Worm (Caenorhabditis elegans): ENCODE data around the gene igdb-1.
"Not testable (repeated sequence)": the region's sequence is repeated elsewhere in the genome, so short reads cannot be mapped to it uniquely, and the experiment has no call there.

The igdb-1 gene

DNA sequence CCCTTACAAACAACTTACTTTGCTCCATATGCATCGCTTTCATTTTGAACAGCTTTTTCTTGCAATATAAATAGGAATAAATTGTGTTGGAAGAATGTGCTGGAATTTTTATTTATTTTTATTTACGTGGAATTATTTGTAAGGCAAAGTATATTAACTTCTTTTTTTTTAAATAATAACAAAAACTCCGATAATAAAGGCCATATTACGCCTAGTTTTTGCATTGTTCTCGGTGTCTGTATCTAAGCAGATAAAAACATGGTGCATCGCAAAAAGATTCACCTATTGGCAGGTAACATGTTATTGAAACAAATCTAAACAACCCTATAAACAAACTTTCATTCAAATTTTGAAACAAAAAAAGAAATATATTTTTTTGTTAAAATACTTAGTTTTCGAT, 15.4 kb upstream of the igdb-1 start, which contains the start of gene C25G4.8:
TSS of gene C25G4.8 (minus strand) at position 101 of the 400 bp plus-strand sequence.
- TF ChIP-seq nhr-28 (tag; optimal IDR thresholded peaks at IDR 0.05): no peak

DNA sequence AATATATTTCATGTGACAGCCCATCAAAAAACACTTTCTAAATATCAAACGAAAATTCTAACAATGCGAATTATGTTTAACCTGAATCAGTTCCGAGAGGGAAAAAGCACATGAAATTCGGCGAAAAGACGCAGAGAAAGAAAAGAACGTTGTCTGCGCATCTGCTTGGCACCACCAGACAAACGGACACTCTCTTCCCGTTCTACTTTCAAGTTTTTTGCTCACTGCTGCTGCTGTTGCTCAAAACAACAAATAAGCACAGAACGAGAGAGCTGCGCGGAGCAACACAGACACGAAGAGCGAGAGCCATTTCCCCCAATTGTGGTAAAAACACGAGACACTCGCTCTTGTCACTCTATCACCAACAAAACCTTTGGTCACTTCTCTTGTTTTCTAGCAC, 14.0 kb upstream of the igdb-1 start:
- TF ChIP-seq snpc-4 (tag; optimal IDR thresholded peaks at IDR 0.05): no peak
- no peak for TF ChIP-seq lin-32 (GFP tag; optimal IDR thresholded peaks at IDR 0.05)
- no peak for TF ChIP-seq ham-2 (GFP tag; optimal IDR thresholded peaks at IDR 0.05)
- TF ChIP-seq nhr-76 (tag; optimal IDR thresholded peaks at IDR 0.05): no peak
- TF ChIP-seq unc-62 (GFP tag; optimal IDR thresholded peaks at IDR 0.05): no peak
- no peak for TF ChIP-seq sptf-1 (tag; optimal IDR thresholded peaks at IDR 0.05)
- TF ChIP-seq bed-3 (GFP tag; optimal IDR thresholded peaks at IDR 0.05): no peak
- no peak for TF ChIP-seq sem-2 (GFP tag; optimal IDR thresholded peaks at IDR 0.05)
- TF ChIP-seq blmp-1 (tag; optimal IDR thresholded peaks at IDR 0.05): no peak

DNA sequence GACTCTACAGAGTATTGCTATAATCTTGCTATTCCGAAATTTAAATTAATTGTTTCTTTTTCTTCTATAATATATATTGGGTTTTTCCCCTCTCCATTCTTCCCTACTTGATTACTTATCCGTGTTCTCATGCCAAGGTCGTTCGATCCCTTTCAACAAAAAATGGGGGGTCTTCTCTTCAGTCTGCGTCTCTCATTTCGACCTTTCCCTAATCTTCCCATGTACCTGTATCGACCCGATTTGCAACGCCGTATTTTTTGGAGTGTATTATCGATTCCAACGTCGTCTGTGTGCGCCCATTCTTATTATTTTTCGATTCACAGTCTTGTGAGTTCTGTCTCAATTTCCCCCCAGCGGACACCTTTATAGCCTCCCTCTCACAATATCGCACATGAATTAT, 11.1 kb upstream of the igdb-1 start:
- TF ChIP-seq nhr-28 (tag; optimal IDR thresholded peaks at IDR 0.05) (no peak), mab-5 (tag; optimal IDR thresholded peaks at IDR 0.05) (no peak), ceh-39 (tag; optimal IDR thresholded peaks at IDR 0.05) (peak; percentile 72), mls-2 (tag; optimal IDR thresholded peaks at IDR 0.05) (no peak), sptf-1 (tag; optimal IDR thresholded peaks at IDR 0.05) (no peak), bed-3 (GFP tag; optimal IDR thresholded peaks at IDR 0.05) (no peak), tbx-8 (GFP tag; optimal IDR thresholded peaks at IDR 0.05) (no peak)

DNA sequence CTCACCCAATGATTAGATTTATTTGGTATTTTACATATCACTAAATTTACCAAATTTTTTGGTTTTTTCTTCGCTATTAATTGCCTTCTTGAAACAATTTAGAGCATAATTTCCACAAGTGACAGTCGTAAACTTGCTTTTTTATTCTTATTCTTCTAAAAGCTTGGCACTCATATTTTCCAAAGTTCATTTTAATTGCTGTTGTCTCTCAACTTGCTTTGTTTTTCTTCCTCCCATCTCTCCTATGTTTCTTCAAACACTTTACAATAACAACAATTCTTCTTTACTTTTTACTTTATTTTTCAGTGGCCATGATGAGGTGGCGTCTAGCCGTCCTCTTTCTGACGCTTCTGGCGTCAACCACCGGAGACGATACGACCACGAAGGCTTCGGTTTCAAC, 10.5 kb upstream of the igdb-1 start, which contains the start of gene igdb-2:
TSS of gene igdb-2 (plus strand) at position 301 of the 400 bp plus-strand sequence.
- TF ChIP-seq flh-1 (GFP tag; optimal IDR thresholded peaks at IDR 0.05): no peak

DNA sequence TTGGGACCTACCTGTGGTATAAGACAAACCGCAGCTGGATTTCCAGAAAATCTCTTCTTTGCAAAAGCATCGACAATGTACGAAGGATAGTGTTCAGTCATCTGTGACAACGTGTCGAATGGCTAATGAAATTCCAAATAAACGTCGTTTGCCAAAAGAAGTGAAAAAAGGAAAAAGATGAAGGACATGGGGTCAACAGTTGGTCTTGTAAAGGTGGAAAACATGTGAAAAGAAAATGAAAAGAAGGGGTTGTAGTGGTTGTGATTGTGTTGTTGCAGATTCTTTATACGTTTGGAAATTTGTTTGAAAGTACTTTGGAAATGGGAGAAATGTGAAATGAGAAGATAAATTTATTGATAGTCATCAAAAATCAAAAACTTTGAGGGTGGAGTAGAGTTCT, 1.9 kb upstream of the igdb-1 start, which contains the start of gene T04A11.1:
TSS of gene T04A11.1 (minus strand) at position 101 of the 400 bp plus-strand sequence.
- not testable (repeated sequence) for TF ChIP-seq hlh-1 (tag; optimal IDR thresholded peaks at IDR 0.05); lin-32 (GFP tag; optimal IDR thresholded peaks at IDR 0.05); bed-3 (GFP tag; optimal IDR thresholded peaks at IDR 0.05)

DNA sequence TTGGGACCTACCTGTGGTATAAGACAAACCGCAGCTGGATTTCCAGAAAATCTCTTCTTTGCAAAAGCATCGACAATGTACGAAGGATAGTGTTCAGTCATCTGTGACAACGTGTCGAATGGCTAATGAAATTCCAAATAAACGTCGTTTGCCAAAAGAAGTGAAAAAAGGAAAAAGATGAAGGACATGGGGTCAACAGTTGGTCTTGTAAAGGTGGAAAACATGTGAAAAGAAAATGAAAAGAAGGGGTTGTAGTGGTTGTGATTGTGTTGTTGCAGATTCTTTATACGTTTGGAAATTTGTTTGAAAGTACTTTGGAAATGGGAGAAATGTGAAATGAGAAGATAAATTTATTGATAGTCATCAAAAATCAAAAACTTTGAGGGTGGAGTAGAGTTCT, 5.7 kb downstream of the igdb-1 start, which contains the start of gene T04A11.4:
TSS of gene T04A11.4 (minus strand) at position 101 of the 400 bp plus-strand sequence.
- TF ChIP-seq nhr-76, mab-5, snpc-4 (tag; optimal IDR thresholded peaks at IDR 0.05): not testable (repeated sequence)

DNA sequence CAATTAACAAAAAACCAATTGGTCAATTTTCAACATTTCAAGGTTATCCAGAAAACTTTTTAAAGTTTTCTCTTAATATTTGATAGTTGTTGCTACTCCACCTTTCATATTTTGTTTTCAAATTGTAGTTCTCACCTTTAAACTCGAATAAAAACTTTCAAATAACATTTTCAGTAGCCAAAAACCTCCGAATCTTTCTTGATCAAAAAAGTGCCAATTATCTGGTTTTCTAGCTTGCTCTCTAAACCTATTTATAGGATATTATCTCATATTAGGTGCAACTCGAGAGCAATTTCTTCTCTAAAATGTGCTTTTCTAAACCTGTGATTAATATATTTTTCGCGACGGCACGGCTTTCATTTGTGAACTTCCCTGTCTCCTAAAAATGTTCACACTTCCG, 8.4 kb downstream of the igdb-1 start, which contains the start of gene sru-26:
TSS of gene sru-26 (plus strand) at position 301 of the 400 bp plus-strand sequence.
- no peak for TF ChIP-seq bed-3 (GFP tag; optimal IDR thresholded peaks at IDR 0.05)
- TF ChIP-seq nhr-76 (tag; optimal IDR thresholded peaks at IDR 0.05): no peak
- no peak for TF ChIP-seq zip-8 (tag; optimal IDR thresholded peaks at IDR 0.05)
- no peak for TF ChIP-seq M03D4.4 (tag; optimal IDR thresholded peaks at IDR 0.05)
- no peak for TF ChIP-seq lin-32 (GFP tag; optimal IDR thresholded peaks at IDR 0.05)
- TF ChIP-seq nhr-12 (tag; optimal IDR thresholded peaks at IDR 0.05): no peak
- no peak for TF ChIP-seq blmp-1 (tag; optimal IDR thresholded peaks at IDR 0.05)
- TF ChIP-seq ceh-39 (tag; optimal IDR thresholded peaks at IDR 0.05): no peak
- no peak for TF ChIP-seq hlh-1 (tag; optimal IDR thresholded peaks at IDR 0.05)
- no peak for TF ChIP-seq lin-13 (tag; optimal IDR thresholded peaks at IDR 0.05)
- TF ChIP-seq unc-39 (tag; optimal IDR thresholded peaks at IDR 0.05): no peak
- TF ChIP-seq snpc-4 (tag; optimal IDR thresholded peaks at IDR 0.05): no peak
- no peak for TF ChIP-seq cnd-1 (tag; optimal IDR thresholded peaks at IDR 0.05)
- no peak for TF ChIP-seq unc-120 (tag; optimal IDR thresholded peaks at IDR 0.05; ENCODE audit: poor library complexity, severe bottlenecking)
- no peak for TF ChIP-seq elt-1 (tag; optimal IDR thresholded peaks at IDR 0.05; ENCODE audit: borderline replicate concordance, insufficient read depth)
- TF ChIP-seq nhr-237 (tag; optimal IDR thresholded peaks at IDR 0.05): no peak
- TF ChIP-seq flh-1 (GFP tag; optimal IDR thresholded peaks at IDR 0.05): no peak
- TF ChIP-seq ceh-43 (GFP tag; optimal IDR thresholded peaks at IDR 0.05): no peak
- TF ChIP-seq ceh-83 (GFP tag; optimal IDR thresholded peaks at IDR 0.05): no peak
